Worm (Caenorhabditis elegans) whole organism, mixed stage, embryonic: ENCODE data around the gene pqn-73.

ENCODE experiments used
- elt-3 ChIP-seq: fragments of 150-350 bp; optimal IDR thresholded peaks from 2 replicates; lab custom pipeline; 2014; ENCODE audit warnings: missing biosample characterization, missing genetic modification characterization
- lsy-2 ChIP-seq: fragments of 150-350 bp; optimal IDR thresholded peaks from 2 replicates; lab custom pipeline; 2014; ENCODE audit warnings: missing biosample characterization, missing genetic modification characterization
- unc-39 ChIP-seq: fragments of 150-350 bp; optimal IDR thresholded peaks from 2 replicates; lab custom pipeline; 2014; ENCODE audit warnings: missing biosample characterization, missing genetic modification characterization
- unc-62 ChIP-seq: fragments of 150-350 bp; optimal IDR thresholded peaks from 2 replicates; lab custom pipeline; 2014; ENCODE audit warnings: missing biosample characterization, missing genetic modification reagents, missing genetic modification characterization

DNA sequence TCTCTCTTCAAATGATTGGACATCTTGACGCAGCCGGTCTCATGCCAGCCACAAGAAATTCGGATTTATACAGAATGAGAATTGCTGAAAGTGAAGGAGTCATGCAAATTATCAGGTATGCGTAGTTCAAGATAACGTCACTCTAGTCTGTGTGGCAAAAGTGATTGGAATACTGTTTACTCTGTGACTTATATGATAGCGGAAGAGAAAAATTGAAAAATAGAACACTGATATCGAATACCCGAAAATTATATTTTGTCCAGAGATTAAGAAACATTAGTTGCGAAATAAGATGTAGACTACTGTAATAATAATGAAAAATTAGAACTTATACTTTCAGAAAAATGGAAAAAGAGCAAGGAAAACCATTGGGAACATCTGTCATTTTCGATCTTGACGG is 25.0 kb upstream of the pqn-73 start:
- TF ChIP-seq elt-3 (tag; lab: Kevin White, UChicago) (no peak), lsy-2 (tag; lab: Kevin White, UChicago) (no peak), unc-62 (GFP tag; lab: Kevin White, UChicago) (no peak), unc-39 (no peak)
